Worm (Caenorhabditis elegans) whole organism, mixed stage, embryonic: ENCODE data around the gene orc-3.

Source experiments
- ces-1 ChIP-seq: fragments of 150-350 bp; optimal IDR thresholded peaks from 2 replicates; lab custom pipeline; 2014; ENCODE audit warnings: missing biosample characterization, missing genetic modification reagents, missing genetic modification characterization
- elt-1 ChIP-seq: sonication (generic microtip); optimal IDR thresholded peaks from 2 replicates; lab custom pipeline; 2017; ENCODE audit warnings: missing genetic modification characterization, mild to moderate bottlenecking, missing compliant biosample characterization, antibody characterized with exemption, moderate library complexity, borderline replicate concordance; ENCODE audit not compliant: insufficient read depth
- mep-1 ChIP-seq: fragments of 150-350 bp; optimal IDR thresholded peaks from 2 replicates; lab custom pipeline; 2017; ENCODE audit warnings: missing biosample characterization, missing genetic modification reagents, missing genetic modification characterization, inconsistent platforms
- nhr-237 ChIP-seq: fragments of 150-350 bp; optimal IDR thresholded peaks from 2 replicates; lab custom pipeline; 2014; ENCODE audit warnings: missing biosample characterization, missing genetic modification characterization

DNA sequence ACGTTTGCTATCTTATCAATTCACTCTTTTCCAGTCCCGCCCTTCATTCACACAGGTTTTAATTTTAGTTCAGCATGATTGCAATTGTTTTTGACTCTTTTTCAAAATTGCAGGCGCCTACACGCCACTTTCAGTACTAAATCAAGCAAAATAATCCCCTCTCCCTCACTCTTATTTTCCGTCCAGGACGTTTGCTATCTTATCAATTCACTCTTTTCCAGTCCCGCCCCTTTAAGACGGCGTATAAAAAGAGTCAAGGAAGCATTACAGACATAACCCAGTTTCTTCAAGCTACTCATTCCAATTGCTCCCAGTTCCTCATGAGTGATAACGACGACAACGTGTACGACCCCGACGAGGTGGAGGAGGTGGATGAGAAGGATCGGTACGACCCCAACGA lies 6.7 kb downstream of the orc-3 start, which contains the start of gene Y119D3B.21:
- no peak for TF ChIP-seq nhr-237
- no peak for TF ChIP-seq elt-1 (tag; lab: Kevin White, UChicago)
- no peak for TF ChIP-seq mep-1 (tag; lab: Kevin White, UChicago)
- no peak for TF ChIP-seq ces-1 (GFP tag; lab: Kevin White, UChicago)
